Worm (Caenorhabditis elegans) whole organism, L1 larva: ENCODE results near the gene attf-3.

Experiments
- C04F5.9 ChIP-seq: sonication (generic microtip); optimal IDR thresholded peaks from 2 replicates; lab custom pipeline; 2016; ENCODE audit warnings: missing genetic modification characterization, missing compliant biosample characterization
- C16A3.4 ChIP-seq: fragments of 150-350 bp; optimal IDR thresholded peaks from 2 replicates; lab custom pipeline; 2014; ENCODE audit warnings: missing biosample characterization, missing genetic modification characterization
- Y116A8C.19 ChIP-seq: sonication (generic microtip); optimal IDR thresholded peaks from 2 replicates; lab custom pipeline; 2016; ENCODE audit warnings: missing compliant biosample characterization, missing genetic modification characterization, borderline replicate concordance
- aha-1 ChIP-seq: fragments of 150-350 bp; optimal IDR thresholded peaks from 2 replicates; lab custom pipeline; 2014; ENCODE audit warnings: missing biosample characterization, missing genetic modification characterization
- aly-2 ChIP-seq: fragments of 150-350 bp; optimal IDR thresholded peaks from 2 replicates; lab custom pipeline; 2014; ENCODE audit warnings: missing biosample characterization, missing genetic modification characterization
- ama-1 ChIP-seq: fragments of 150-350 bp; optimal IDR thresholded peaks from 2 replicates; lab custom pipeline; 2014
- ceh-82 ChIP-seq, 3 experiments: fragments of 150-350 bp in 1 of 3; sonication (generic microtip) in 2 of 3; optimal IDR thresholded peaks; 2 replicates each; lab custom pipeline; 2014 to 2017; ENCODE audit warnings: missing biosample characterization in 3 of 3, missing genetic modification characterization in 3 of 3
- ceh-88 ChIP-seq: fragments of 200-800 bp; sonication (Bioruptor generic); IDR thresholded peaks from 2 replicates; pipeline ENCODE4 v1.3.6; 2022; ENCODE audit warnings: missing genetic modification characterization, missing compliant biosample characterization
- efl-1 ChIP-seq, 4 experiments: fragments of 150-350 bp; optimal IDR thresholded peaks in 3 of 4; peaks in 1 of 4; 1 replicate in 1 of 4; 2 replicates in 3 of 4; lab custom pipeline; 2014; ENCODE audit warnings: missing biosample characterization in 2 of 4, missing genetic modification characterization in 2 of 4, missing genetic modification reagents in 2 of 4
- efl-3 ChIP-seq: fragments of 200-800 bp; sonication (Bioruptor generic); optimal IDR thresholded peaks from 2 replicates; lab custom pipeline; 2018; ENCODE audit warnings: mild to moderate bottlenecking, missing genetic modification characterization, missing compliant biosample characterization
- fkh-10 ChIP-seq: sonication (generic microtip); optimal IDR thresholded peaks from 2 replicates; lab custom pipeline; 2017; ENCODE audit warnings: missing biosample characterization, missing genetic modification reagents, missing genetic modification characterization
- grh-1 ChIP-seq: fragments of 200-800 bp; sonication (Bioruptor generic); IDR thresholded peaks from 2 replicates; pipeline ENCODE4 v1.3.6; 2022; ENCODE audit warnings: missing genetic modification reagents, missing genetic modification characterization, missing compliant biosample characterization
- hlh-17 ChIP-seq: fragments of 200-800 bp; sonication (Bioruptor generic); optimal IDR thresholded peaks from 2 replicates; lab custom pipeline; 2018; ENCODE audit warnings: missing genetic modification characterization, mild to moderate bottlenecking, missing compliant biosample characterization, moderate library complexity, borderline replicate concordance
- hlh-4 ChIP-seq: sonication (generic microtip); optimal IDR thresholded peaks from 2 replicates; lab custom pipeline; 2016; ENCODE audit warnings: mild to moderate bottlenecking, missing genetic modification characterization, missing compliant biosample characterization
- hpl-2 ChIP-seq: fragments of 150-350 bp; optimal IDR thresholded peaks from 2 replicates; lab custom pipeline; 2014; ENCODE audit warnings: missing biosample characterization, missing genetic modification reagents, missing genetic modification characterization
- jun-1 ChIP-seq: fragments of 150-350 bp; optimal IDR thresholded peaks from 2 replicates; lab custom pipeline; 2014; ENCODE audit warnings: missing biosample characterization, missing genetic modification reagents, missing genetic modification characterization
- lin-13 ChIP-seq: fragments of 150-350 bp; optimal IDR thresholded peaks from 2 replicates; lab custom pipeline; 2014; ENCODE audit warnings: missing biosample characterization, missing genetic modification reagents, missing genetic modification characterization
- lin-14 ChIP-seq: fragments of 200-800 bp; sonication (Bioruptor generic); optimal IDR thresholded peaks from 2 replicates; lab custom pipeline; 2018; ENCODE audit warnings: mild to moderate bottlenecking, missing genetic modification characterization, moderate library complexity, missing compliant biosample characterization
- lin-35 ChIP-seq, 2 experiments: fragments of 150-350 bp; optimal IDR thresholded peaks; 2 replicates each; lab custom pipeline; 2014; ENCODE audit warnings: missing biosample characterization in 2 of 2, missing genetic modification characterization in 2 of 2, missing genetic modification reagents in 2 of 2
- lin-39 ChIP-seq: fragments of 150-350 bp; optimal IDR thresholded peaks from 2 replicates; lab custom pipeline; 2014; ENCODE audit warnings: missing biosample characterization, missing genetic modification reagents, missing genetic modification characterization
- lsy-2 ChIP-seq, 2 experiments: fragments of 150-350 bp; optimal IDR thresholded peaks; 2 replicates each; lab custom pipeline; 2014; ENCODE audit warnings: missing biosample characterization in 2 of 2, missing genetic modification characterization in 2 of 2
- mab-9 ChIP-seq: fragments of 200-800 bp; sonication (Bioruptor generic); IDR thresholded peaks from 2 replicates; pipeline ENCODE4 v1.3.6; 2022; ENCODE audit warnings: missing genetic modification reagents, missing genetic modification characterization, missing compliant biosample characterization
- mef-2 ChIP-seq: fragments of 150-350 bp; optimal IDR thresholded peaks from 2 replicates; lab custom pipeline; 2014; ENCODE audit warnings: missing biosample characterization, missing genetic modification characterization
- mep-1 ChIP-seq: fragments of 150-350 bp; optimal IDR thresholded peaks from 2 replicates; lab custom pipeline; 2014; ENCODE audit warnings: missing biosample characterization, missing genetic modification characterization
- nhr-19 ChIP-seq: fragments of 200-800 bp; sonication (Bioruptor generic); conservative IDR thresholded peaks from 2 replicates; pipeline ENCODE4 v1.3.6; 2022; ENCODE audit warnings: missing genetic modification characterization, missing compliant biosample characterization
- nhr-237 ChIP-seq: fragments of 150-350 bp; optimal IDR thresholded peaks from 2 replicates; lab custom pipeline; 2014; ENCODE audit warnings: missing biosample characterization, missing genetic modification characterization
- nhr-47 ChIP-seq: sonication (generic microtip); optimal IDR thresholded peaks from 2 replicates; lab custom pipeline; 2016; ENCODE audit warnings: mild to moderate bottlenecking, missing genetic modification characterization, moderate library complexity, missing compliant biosample characterization
- nhr-71 ChIP-seq: sonication (generic microtip); optimal IDR thresholded peaks from 2 replicates; lab custom pipeline; 2016; ENCODE audit warnings: mild to moderate bottlenecking, missing genetic modification characterization, moderate library complexity, missing compliant biosample characterization
- nhr-84 ChIP-seq: sonication (generic microtip); optimal IDR thresholded peaks from 2 replicates; lab custom pipeline; 2017; ENCODE audit warnings: missing biosample characterization, missing genetic modification characterization
- nhr-85 ChIP-seq: sonication (generic microtip); peaks from one replicate; lab custom pipeline; 2016; ENCODE audit warnings: missing genetic modification characterization, inconsistent platforms, missing compliant biosample characterization
- pax-3 ChIP-seq: fragments of 200-800 bp; sonication (Bioruptor generic); optimal IDR thresholded peaks from 2 replicates; lab custom pipeline; 2018; ENCODE audit warnings: mild to moderate bottlenecking, missing genetic modification characterization, moderate library complexity, missing compliant biosample characterization
- pqm-1 ChIP-seq: sonication (generic microtip); optimal IDR thresholded peaks from 3 replicates; lab custom pipeline; 2017; ENCODE audit warnings: missing biosample characterization, missing genetic modification characterization
- rnt-1 ChIP-seq: sonication (generic microtip); optimal IDR thresholded peaks from 2 replicates; lab custom pipeline; 2016; ENCODE audit warnings: mild to moderate bottlenecking, missing genetic modification characterization, moderate library complexity, missing compliant biosample characterization
- skn-1 ChIP-seq: fragments of 150-350 bp; optimal IDR thresholded peaks from 2 replicates; lab custom pipeline; 2014; ENCODE audit warnings: missing biosample characterization, missing genetic modification characterization
- snpc-4 ChIP-seq: fragments of 150-350 bp; optimal IDR thresholded peaks from 2 replicates; lab custom pipeline; 2014; ENCODE audit warnings: missing biosample characterization, missing genetic modification characterization
- snu-23 ChIP-seq: sonication (generic microtip); optimal IDR thresholded peaks from 2 replicates; lab custom pipeline; 2016; ENCODE audit warnings: missing genetic modification characterization, missing compliant biosample characterization
- sptf-1 ChIP-seq: fragments of 150-350 bp; optimal IDR thresholded peaks from 2 replicates; lab custom pipeline; 2014; ENCODE audit warnings: missing biosample characterization, missing genetic modification characterization
- sup-37 ChIP-seq: fragments of 200-800 bp; sonication (Bioruptor generic); optimal IDR thresholded peaks from 2 replicates; lab custom pipeline; 2018; ENCODE audit warnings: mild to moderate bottlenecking, missing genetic modification characterization, missing compliant biosample characterization
- swsn-7 ChIP-seq: sonication (generic microtip); optimal IDR thresholded peaks from 2 replicates; lab custom pipeline; 2016; ENCODE audit warnings: missing genetic modification characterization, missing compliant biosample characterization
- tlp-1 ChIP-seq: fragments of 150-350 bp; optimal IDR thresholded peaks from 2 replicates; lab custom pipeline; 2014; ENCODE audit warnings: missing biosample characterization, missing genetic modification characterization
- unc-30 ChIP-seq: sonication (generic microtip); optimal IDR thresholded peaks from 2 replicates; lab custom pipeline; 2017; ENCODE audit warnings: missing biosample characterization, missing genetic modification characterization
- unc-62 ChIP-seq: fragments of 150-350 bp; optimal IDR thresholded peaks from 2 replicates; lab custom pipeline; 2014; ENCODE audit warnings: missing biosample characterization, missing genetic modification reagents, missing genetic modification characterization
- unc-98 ChIP-seq: fragments of 200-800 bp; sonication (Bioruptor generic); IDR thresholded peaks from 2 replicates; pipeline ENCODE4 v1.3.6; 2022; ENCODE audit warnings: missing genetic modification characterization, missing compliant biosample characterization
- xbp-1 ChIP-seq: sonication (generic microtip); optimal IDR thresholded peaks from 2 replicates; lab custom pipeline; 2016; ENCODE audit warnings: missing genetic modification characterization, missing compliant biosample characterization
- ztf-4 ChIP-seq: fragments of 150-350 bp; optimal IDR thresholded peaks from 2 replicates; lab custom pipeline; 2014; ENCODE audit warnings: missing biosample characterization, missing genetic modification characterization

Gene attf-3

ce11 chrIII:62383-62873 lies 23.8 kb downstream of the attf-3 start:
- TF ChIP-seq aly-2 (tag; lab: Kevin White, UChicago) (peak; percentile 94), xbp-1 (tag; lab: Kevin White, UChicago) (no peak), efl-3 (no peak), nhr-47 (tag; lab: Kevin White, UChicago) (no peak), swsn-7 (tag; lab: Kevin White, UChicago) (peak; percentile 27), C16A3.4 (tag; lab: Kevin White, UChicago) (peak; percentile 21), pax-3 (tag; lab: Kevin White, UChicago) (no peak), hpl-2 (GFP tag; lab: Kevin White, UChicago) (no peak), jun-1 (no peak), hlh-4 (tag; lab: Kevin White, UChicago) (no peak), lin-39 (tag; lab: Kevin White, UChicago) (no peak), skn-1 (tag; lab: Kevin White, UChicago) (no peak), nhr-85 (no peak), snu-23 (peak; percentile 26), mef-2 (tag; lab: Kevin White, UChicago) (no peak), snpc-4 (tag; lab: Kevin White, UChicago) (no peak), ceh-88 (peak; percentile 38; the same call in 1 of the 2 replicates), lin-14 (GFP tag; lab: Kevin White, UChicago) (peak; percentile 45), nhr-19 (GFP tag; lab: Robert Waterston, UW) (peak; percentile 44), ceh-82 (tag; optimal IDR thresholded peaks at IDR 0.05; lab: Kevin White, UChicago) (peak in 1 of 3 experiments; percentile 13), nhr-71 (tag; lab: Kevin White, UChicago) (peak; percentile 37), ztf-4 (tag; lab: Kevin White, UChicago) (peak; percentile 27), sup-37 (GFP tag; lab: Kevin White, UChicago) (no peak), lsy-2 (tag; optimal IDR thresholded peaks at IDR 0.05; lab: Kevin White, UChicago) (peak in 1 of 2 experiments; percentile 9), efl-1 (optimal IDR thresholded peaks at IDR 0.05; lab: Kevin White, UChicago) (no peak), efl-1 (GFP tag; optimal IDR thresholded peaks at IDR 0.05 in 1 of 2; lab: Kevin White, UChicago) (no peak), aha-1 (tag; lab: Kevin White, UChicago) (no peak), tlp-1 (no peak)

- TF ChIP-seq sup-37 (GFP tag; lab: Kevin White, UChicago) (no peak), snpc-4 (tag; lab: Kevin White, UChicago) (no peak), hlh-17 (GFP tag; lab: Kevin White, UChicago) (no peak), unc-62 (GFP tag; lab: Kevin White, UChicago) (no peak), C04F5.9 (tag; lab: Kevin White, UChicago) (no peak), ama-1 (lab: Kevin White, UChicago) (no peak), efl-1 (optimal IDR thresholded peaks at IDR 0.05; lab: Kevin White, UChicago) (no peak), efl-1 (GFP tag; optimal IDR thresholded peaks at IDR 0.05 in 1 of 2; lab: Kevin White, UChicago) (no peak), unc-30 (tag; lab: Kevin White, UChicago) (no peak)
Observed at ce11 chrIII:61045-61444, 25.1 kb downstream of the attf-3 start, which contains the start of gene btb-5. Gene btb-5, minus strand, starts transcription at chrIII:61145.

ce11 chrIII:53696-54095 lies 32.5 kb downstream of the attf-3 start:
- TF ChIP-seq lin-14 (GFP tag; lab: Kevin White, UChicago) (no peak), rnt-1 (no peak)

- no peak for TF ChIP-seq Y116A8C.19 (tag; lab: Kevin White, UChicago)
- no peak for TF ChIP-seq nhr-85
- no peak for TF ChIP-seq lin-13 (GFP tag; lab: Kevin White, UChicago)
- TF ChIP-seq swsn-7 (tag; lab: Kevin White, UChicago) = no peak
- no peak for TF ChIP-seq lin-35 (GFP tag; optimal IDR thresholded peaks at IDR 0.05; lab: Kevin White, UChicago)
- no peak for TF ChIP-seq efl-3
- TF ChIP-seq pqm-1 (tag; lab: Kevin White, UChicago) = no peak
- TF ChIP-seq nhr-237 (tag; lab: Kevin White, UChicago) = no peak
- TF ChIP-seq fkh-10 (GFP tag; lab: Kevin White, UChicago) = no peak
- no peak for TF ChIP-seq sptf-1
- no peak for TF ChIP-seq grh-1
- TF ChIP-seq mab-9 (GFP tag; lab: Robert Waterston, UW) = no peak
- TF ChIP-seq mef-2 (tag; lab: Kevin White, UChicago) = no peak
- TF ChIP-seq mep-1 (tag; lab: Kevin White, UChicago) = no peak
- no peak for TF ChIP-seq nhr-84 (tag; lab: Kevin White, UChicago)
- TF ChIP-seq unc-98 (GFP tag; lab: Robert Waterston, UW) = no peak
Observed at ce11 chrIII:51622-52021, 34.6 kb downstream of the attf-3 start.
